Fruit fly (Drosophila melanogaster) whole organism, prepupa: ENCODE data around the gene CG5800.

ENCODE experiments used
- Blimp-1 ChIP-seq: fragments of 200-800 bp; sonication (Bioruptor generic); optimal IDR thresholded peaks from 3 replicates; lab custom pipeline; 2017; ENCODE audit warnings: missing biosample characterization, missing genetic modification characterization, mild to moderate bottlenecking, moderate library complexity, missing genetic modification reagents
- CG10669 ChIP-seq: fragments of 200-800 bp; sonication (Bioruptor generic); optimal IDR thresholded peaks from 3 replicates; lab custom pipeline; 2018; ENCODE audit warnings: missing biosample characterization, mild to moderate bottlenecking, missing genetic modification characterization, moderate library complexity
- CG11294 ChIP-seq: fragments of 200-800 bp; sonication (Bioruptor generic); IDR thresholded peaks from 2 replicates; pipeline ENCODE4 v1.3.6; 2022; ENCODE audit warnings: missing biosample characterization, missing genetic modification characterization
- CG11762 ChIP-seq: fragments of 200-800 bp; sonication (Bioruptor generic); optimal IDR thresholded peaks from 3 replicates; lab custom pipeline; 2016; ENCODE audit warnings: missing biosample characterization, missing genetic modification characterization; ENCODE audit not compliant: insufficient read depth
- CG11902 ChIP-seq: fragments of 200-800 bp; sonication (Bioruptor generic); optimal IDR thresholded peaks from 3 replicates; lab custom pipeline; 2016; ENCODE audit warnings: missing biosample characterization, missing genetic modification characterization
- CG15336 ChIP-seq: fragments of 200-800 bp; sonication (Bioruptor generic); IDR thresholded peaks from 2 replicates; pipeline ENCODE4 v1.3.6; 2022; ENCODE audit warnings: missing biosample characterization, missing genetic modification characterization
- CG16779 ChIP-seq: fragments of 200-800 bp; sonication (Bioruptor generic); optimal IDR thresholded peaks from 3 replicates; lab custom pipeline; 2017; ENCODE audit warnings: missing biosample characterization, mild to moderate bottlenecking, missing genetic modification characterization
- CG3032 ChIP-seq: fragments of 200-800 bp; optimal IDR thresholded peaks from 2 replicates; lab custom pipeline; 2019; ENCODE audit warnings: missing biosample characterization, mild to moderate bottlenecking, missing genetic modification characterization, moderate library complexity
- CG31627 ChIP-seq: fragments of 200-800 bp; sonication (Bioruptor generic); optimal IDR thresholded peaks from 3 replicates; lab custom pipeline; 2016; ENCODE audit warnings: missing biosample characterization, missing genetic modification characterization
- CG32006 ChIP-seq: fragments of 200-800 bp; sonication (Bioruptor generic); optimal IDR thresholded peaks from 3 replicates; lab custom pipeline; 2017; ENCODE audit warnings: missing biosample characterization, mild to moderate bottlenecking, missing genetic modification characterization
- CG34406 ChIP-seq: fragments of 200-800 bp; sonication (Bioruptor generic); optimal IDR thresholded peaks from 3 replicates; lab custom pipeline; 2016; ENCODE audit warnings: missing biosample characterization, missing genetic modification characterization
- CG3919 ChIP-seq: fragments of 200-800 bp; sonication (Bioruptor generic); optimal IDR thresholded peaks from 3 replicates; lab custom pipeline; 2016; ENCODE audit warnings: missing biosample characterization, missing genetic modification characterization
- CG4318 ChIP-seq: fragments of 200-800 bp; sonication (Bioruptor generic); optimal IDR thresholded peaks from 3 replicates; lab custom pipeline; 2017; ENCODE audit warnings: missing biosample characterization, mild to moderate bottlenecking, missing genetic modification characterization
- CG6163 ChIP-seq: fragments of 200-800 bp; sonication (Bioruptor generic); IDR thresholded peaks from 3 replicates; pipeline ENCODE4 v1.3.6; 2022; ENCODE audit warnings: missing biosample characterization, missing genetic modification characterization
- CG6276 ChIP-seq: fragments of 200-800 bp; sonication (Bioruptor generic); optimal IDR thresholded peaks from 2 replicates; lab custom pipeline; 2017; ENCODE audit warnings: missing biosample characterization, mild to moderate bottlenecking, missing genetic modification characterization
- CG6792 ChIP-seq: fragments of 200-800 bp; sonication (Bioruptor generic); optimal IDR thresholded peaks from 3 replicates; lab custom pipeline; 2016; ENCODE audit warnings: missing biosample characterization, missing genetic modification characterization
- CG6808 ChIP-seq: fragments of 200-800 bp; sonication (Bioruptor generic); optimal IDR thresholded peaks from 3 replicates; lab custom pipeline; 2017; ENCODE audit warnings: missing biosample characterization, missing genetic modification characterization, mild to moderate bottlenecking, moderate library complexity, missing genetic modification reagents
- CG6854 ChIP-seq: fragments of 200-800 bp; sonication (Bioruptor generic); optimal IDR thresholded peaks from 2 replicates; lab custom pipeline; 2017; ENCODE audit warnings: missing biosample characterization, mild to moderate bottlenecking, missing genetic modification characterization
- CG7368 ChIP-seq: fragments of 200-800 bp; sonication (Bioruptor generic); optimal IDR thresholded peaks from 3 replicates; lab custom pipeline; 2016; ENCODE audit warnings: missing biosample characterization, missing genetic modification characterization
- CG8119 ChIP-seq: fragments of 200-800 bp; sonication (Bioruptor generic); IDR thresholded peaks from 3 replicates; pipeline ENCODE4 v1.3.6; 2022; ENCODE audit warnings: missing biosample characterization, missing genetic modification characterization
- CG8319 ChIP-seq: fragments of 200-800 bp; sonication (Bioruptor generic); optimal IDR thresholded peaks from 3 replicates; lab custom pipeline; 2016; ENCODE audit warnings: missing biosample characterization, missing genetic modification characterization
- CG9139 ChIP-seq: fragments of 200-800 bp; sonication (Bioruptor generic); optimal IDR thresholded peaks from 3 replicates; lab custom pipeline; 2017; ENCODE audit warnings: missing biosample characterization, mild to moderate bottlenecking, missing genetic modification characterization
- Eip75B ChIP-seq: fragments of 200-800 bp; sonication (Bioruptor generic); optimal IDR thresholded peaks from 3 replicates; lab custom pipeline; 2016; ENCODE audit warnings: missing biosample characterization, missing genetic modification characterization
- Eip78C ChIP-seq: fragments of 200-800 bp; sonication (Bioruptor generic); peaks from one replicate; lab custom pipeline; 2016; ENCODE audit warnings: missing biosample characterization, missing genetic modification characterization
- Ets21C ChIP-seq: fragments of 200-800 bp; sonication (Bioruptor generic); optimal IDR thresholded peaks from 3 replicates; lab custom pipeline; 2016; ENCODE audit warnings: missing biosample characterization, missing genetic modification characterization
- Ets96B ChIP-seq: fragments of 200-800 bp; optimal IDR thresholded peaks from 2 replicates; lab custom pipeline; 2019; ENCODE audit warnings: missing biosample characterization, mild to moderate bottlenecking, missing genetic modification characterization, moderate library complexity
- Gug ChIP-seq: fragments of 200-800 bp; sonication (Bioruptor generic); IDR thresholded peaks from 2 replicates; pipeline ENCODE4 v1.3.6; 2022; ENCODE audit warnings: missing biosample characterization, missing genetic modification characterization
- Hr38 ChIP-seq: sonication (Bioruptor generic); optimal IDR thresholded peaks from 2 replicates; lab custom pipeline; 2016; ENCODE audit warnings: missing biosample characterization, missing genetic modification characterization
- Hr4 ChIP-seq: fragments of 200-800 bp; sonication (Bioruptor generic); optimal IDR thresholded peaks from 3 replicates; lab custom pipeline; 2016; ENCODE audit warnings: missing biosample characterization, missing genetic modification characterization
- Lpt ChIP-seq: fragments of 200-800 bp; sonication (Bioruptor generic); optimal IDR thresholded peaks from 3 replicates; lab custom pipeline; 2016; ENCODE audit warnings: missing biosample characterization, missing genetic modification characterization
- Met ChIP-seq: fragments of 200-800 bp; sonication (Bioruptor generic); optimal IDR thresholded peaks from 3 replicates; lab custom pipeline; 2016; ENCODE audit warnings: missing biosample characterization, missing genetic modification characterization
- OdsH ChIP-seq: fragments of 200-800 bp; sonication (Bioruptor generic); optimal IDR thresholded peaks from 3 replicates; lab custom pipeline; 2016; ENCODE audit warnings: missing biosample characterization, missing genetic modification characterization
- Smox ChIP-seq: fragments of 200-800 bp; sonication (Bioruptor generic); optimal IDR thresholded peaks from 3 replicates; lab custom pipeline; 2016; ENCODE audit warnings: missing biosample characterization, missing genetic modification characterization
- Sox14 ChIP-seq: fragments of 200-800 bp; sonication (Bioruptor generic); optimal IDR thresholded peaks from 3 replicates; lab custom pipeline; 2016; ENCODE audit warnings: missing biosample characterization, missing genetic modification characterization
- Sox15 ChIP-seq: fragments of 200-800 bp; sonication (Bioruptor generic); optimal IDR thresholded peaks from 3 replicates; lab custom pipeline; 2016; ENCODE audit warnings: missing biosample characterization, missing genetic modification characterization
- achi ChIP-seq: fragments of 200-800 bp; sonication (Bioruptor generic); optimal IDR thresholded peaks from 3 replicates; lab custom pipeline; 2016; ENCODE audit warnings: missing biosample characterization, missing genetic modification characterization
- acj6 ChIP-seq: fragments of 200-800 bp; sonication (Bioruptor generic); optimal IDR thresholded peaks from 3 replicates; lab custom pipeline; 2016; ENCODE audit warnings: missing biosample characterization, missing genetic modification characterization
- cyc ChIP-seq: fragments of 200-800 bp; sonication (Bioruptor generic); optimal IDR thresholded peaks from 3 replicates; lab custom pipeline; 2016; ENCODE audit warnings: missing biosample characterization, missing genetic modification characterization
- dac ChIP-seq: fragments of 200-800 bp; sonication (Bioruptor generic); optimal IDR thresholded peaks from 2 replicates; lab custom pipeline; 2017; ENCODE audit warnings: missing biosample characterization, mild to moderate bottlenecking, missing genetic modification characterization
- dsx ChIP-seq: fragments of 200-800 bp; optimal IDR thresholded peaks from 3 replicates; lab custom pipeline; 2019; ENCODE audit warnings: missing biosample characterization, mild to moderate bottlenecking, missing genetic modification characterization, moderate library complexity; ENCODE audit not compliant: poor library complexity, severe bottlenecking
- eg ChIP-seq: fragments of 200-800 bp; sonication (Bioruptor generic); IDR thresholded peaks from 3 replicates; pipeline ENCODE4 v1.3.6; 2022; ENCODE audit warnings: missing biosample characterization, missing genetic modification characterization
- esn ChIP-seq: fragments of 200-800 bp; sonication (Bioruptor generic); optimal IDR thresholded peaks from 2 replicates; lab custom pipeline; 2016; ENCODE audit warnings: missing biosample characterization, mild to moderate bottlenecking, missing genetic modification characterization, moderate library complexity
- fd59A ChIP-seq: fragments of 200-800 bp; sonication (Bioruptor generic); optimal IDR thresholded peaks from 2 replicates; lab custom pipeline; 2017; ENCODE audit warnings: missing biosample characterization, mild to moderate bottlenecking, missing genetic modification characterization, missing genetic modification reagents
- net ChIP-seq: fragments of 200-800 bp; sonication (Bioruptor generic); optimal IDR thresholded peaks from 3 replicates; lab custom pipeline; 2016; ENCODE audit warnings: missing biosample characterization, missing genetic modification characterization
- pdm3 ChIP-seq: fragments of 200-800 bp; sonication (Bioruptor generic); optimal IDR thresholded peaks from 3 replicates; lab custom pipeline; 2016; ENCODE audit warnings: missing biosample characterization, missing genetic modification characterization
- salr ChIP-seq, 2 experiments: fragments of 200-800 bp; sonication (Bioruptor generic); optimal IDR thresholded peaks; 3 replicates each; lab custom pipeline; 2016 to 2018; ENCODE audit warnings: missing biosample characterization in 2 of 2, missing genetic modification characterization in 2 of 2, mild to moderate bottlenecking in 1 of 2
- spab ChIP-seq: fragments of 200-800 bp; sonication (Bioruptor generic); optimal IDR thresholded peaks from 2 replicates; lab custom pipeline; 2017; ENCODE audit warnings: missing biosample characterization, mild to moderate bottlenecking, missing genetic modification characterization, missing genetic modification reagents
- ss ChIP-seq, 2 experiments: fragments of 200-800 bp; sonication (Bioruptor generic); optimal IDR thresholded peaks; 2 replicates in 1 of 2; 3 replicates in 1 of 2; lab custom pipeline; 2017 to 2018; ENCODE audit warnings: mild to moderate bottlenecking in 2 of 2, missing biosample characterization in 2 of 2, missing genetic modification characterization in 2 of 2, moderate library complexity in 1 of 2
- svp ChIP-seq: fragments of 200-800 bp; sonication (Bioruptor generic); peaks from one replicate; lab custom pipeline; 2016; ENCODE audit warnings: missing biosample characterization, missing genetic modification characterization
- topi ChIP-seq: fragments of 200-800 bp; sonication (Bioruptor generic); optimal IDR thresholded peaks from 3 replicates; lab custom pipeline; 2016; ENCODE audit warnings: missing biosample characterization, missing genetic modification characterization

Gene CG5800

DNA sequence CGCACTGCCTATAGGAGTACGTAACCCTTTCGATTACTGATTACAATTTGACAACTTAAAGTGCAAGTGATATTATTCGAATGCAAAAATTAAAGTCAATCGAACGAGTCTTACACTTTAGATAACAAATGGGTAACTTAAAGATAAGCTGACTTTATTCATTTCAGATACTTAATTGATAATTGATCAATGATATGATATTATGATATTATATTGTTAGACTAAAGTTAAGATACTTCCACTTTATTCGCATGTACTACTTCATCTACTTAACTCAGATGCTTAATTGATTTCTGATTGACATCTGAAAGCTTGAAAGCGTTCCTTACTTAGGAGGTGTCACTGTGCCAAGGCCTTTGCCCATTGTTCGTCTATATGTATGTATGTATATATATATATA, 50.1 kb downstream of the CG5800 start:
- no peak for TF ChIP-seq Sox14 (GFP tag; lab: Kevin White, UChicago)
- TF ChIP-seq Blimp-1 (GFP tag; lab: Kevin White, UChicago) = no peak
- no peak for TF ChIP-seq CG9139 (GFP tag; lab: Kevin White, UChicago)
- no peak for TF ChIP-seq Lpt (GFP tag; lab: Kevin White, UChicago)
- peak; percentile 53 for TF ChIP-seq acj6 (GFP tag; lab: Kevin White, UChicago)
- peak; percentile 35 for TF ChIP-seq CG16779
- peak; percentile 14 to 53 for TF ChIP-seq ss (GFP tag; optimal IDR thresholded peaks at IDR 0.05; lab: Kevin White, UChicago)
- TF ChIP-seq CG32006 (GFP tag; lab: Kevin White, UChicago) = peak; percentile 60
- TF ChIP-seq Sox15 (GFP tag; lab: Kevin White, UChicago) = no peak
- TF ChIP-seq svp = peak; percentile 55
- TF ChIP-seq CG15336 = 0 out of 2 replicates have a peak, but pooled peaks have one; percentile 17
- peak; percentile 27 for TF ChIP-seq fd59A (GFP tag; lab: Kevin White, UChicago)
- TF ChIP-seq Eip78C (GFP tag; lab: Kevin White, UChicago) = peak; percentile 82
- peak; percentile 52 for TF ChIP-seq CG6808 (GFP tag; lab: Kevin White, UChicago)
- no peak for TF ChIP-seq CG11902 (GFP tag; lab: Kevin White, UChicago)
- TF ChIP-seq spab (GFP tag; lab: Kevin White, UChicago) = peak; percentile 21
- peak; percentile 41 for TF ChIP-seq CG10669 (GFP tag; lab: Kevin White, UChicago)
- TF ChIP-seq Smox (GFP tag; lab: Kevin White, UChicago) = no peak
- peak; percentile 66 for TF ChIP-seq CG6276 (GFP tag; lab: Kevin White, UChicago)
- no peak for TF ChIP-seq CG11294 (GFP tag; lab: Robert Waterston, UW)
- peak in 1 of 2 experiments; percentile 16 for TF ChIP-seq salr (GFP tag; optimal IDR thresholded peaks at IDR 0.05; lab: Kevin White, UChicago)
- 0 out of 2 replicates have a peak, but pooled peaks have one; percentile 14 for TF ChIP-seq Gug (GFP tag; lab: Robert Waterston, UW)
- peak; percentile 2 for TF ChIP-seq pdm3 (GFP tag; lab: Kevin White, UChicago)
- TF ChIP-seq Ets21C (GFP tag; lab: Kevin White, UChicago) = no peak
- TF ChIP-seq eg = 0 out of 3 replicates have a peak, but pooled peaks have one; percentile 33
- TF ChIP-seq CG3919 (GFP tag; lab: Kevin White, UChicago) = peak; percentile 37
- no peak for TF ChIP-seq CG31627 (GFP tag; lab: Kevin White, UChicago)
- peak; percentile 48; the same call in 2 of the 3 replicates for TF ChIP-seq CG8119
- TF ChIP-seq Hr4 (GFP tag; lab: Kevin White, UChicago) = peak; percentile 44
- TF ChIP-seq Met (GFP tag; lab: Kevin White, UChicago) = no peak
- TF ChIP-seq CG34406 (GFP tag; lab: Kevin White, UChicago) = no peak
- TF ChIP-seq achi (GFP tag; lab: Kevin White, UChicago) = no peak
- no peak for TF ChIP-seq CG6792
- no peak for TF ChIP-seq topi
- peak; percentile 23 for TF ChIP-seq OdsH (GFP tag; lab: Kevin White, UChicago)
- no peak for TF ChIP-seq CG6854 (GFP tag; lab: Kevin White, UChicago)
- peak; percentile 19 for TF ChIP-seq net (GFP tag; lab: Kevin White, UChicago)
- no peak for TF ChIP-seq dac (GFP tag; lab: Kevin White, UChicago)
- TF ChIP-seq cyc (GFP tag; lab: Kevin White, UChicago) = no peak
- TF ChIP-seq Hr38 (GFP tag; lab: Kevin White, UChicago) = no peak
- no peak for TF ChIP-seq Eip75B (GFP tag; lab: Kevin White, UChicago)
- no peak for TF ChIP-seq CG7368
- TF ChIP-seq CG4318 (GFP tag; lab: Kevin White, UChicago) = peak; percentile 29
- TF ChIP-seq CG6163 (GFP tag; lab: Robert Waterston, UW) = no peak
- TF ChIP-seq CG11762 (GFP tag; lab: Kevin White, UChicago) = no peak
- TF ChIP-seq dsx = peak; percentile 22
- no peak for TF ChIP-seq CG8319 (GFP tag; lab: Kevin White, UChicago)
- TF ChIP-seq CG3032 (tag; lab: Kevin White, UChicago) = peak; percentile 41
- TF ChIP-seq esn (GFP tag; lab: Kevin White, UChicago) = no peak
- TF ChIP-seq Ets96B (tag; lab: Kevin White, UChicago) = peak; percentile 26
